Worm (Caenorhabditis elegans) whole organism, mixed stage, embryonic: ENCODE data around the gene C48D1.9.

Experiments
- elt-1 ChIP-seq: sonication (generic microtip); optimal IDR thresholded peaks from 2 replicates; lab custom pipeline; 2017; ENCODE audit warnings: missing genetic modification characterization, mild to moderate bottlenecking, missing compliant biosample characterization, antibody characterized with exemption, moderate library complexity, borderline replicate concordance; ENCODE audit not compliant: insufficient read depth
- ham-2 ChIP-seq: fragments of 200-800 bp; sonication (Bioruptor generic); optimal IDR thresholded peaks from 2 replicates; lab custom pipeline; 2018; ENCODE audit warnings: mild to moderate bottlenecking, missing genetic modification characterization, missing compliant biosample characterization
- lin-13 ChIP-seq: fragments of 150-350 bp; optimal IDR thresholded peaks from 2 replicates; lab custom pipeline; 2014; ENCODE audit warnings: missing biosample characterization, missing genetic modification characterization
- lsy-2 ChIP-seq: fragments of 150-350 bp; optimal IDR thresholded peaks from 2 replicates; lab custom pipeline; 2014; ENCODE audit warnings: missing biosample characterization, missing genetic modification characterization
- nhr-28 ChIP-seq: fragments of 150-350 bp; optimal IDR thresholded peaks from 2 replicates; lab custom pipeline; 2014; ENCODE audit warnings: missing biosample characterization, missing genetic modification characterization
- nhr-76 ChIP-seq: sonication (generic microtip); optimal IDR thresholded peaks from 2 replicates; lab custom pipeline; 2017; ENCODE audit warnings: missing biosample characterization, missing genetic modification characterization
- pha-4 ChIP-seq: fragments of 150-350 bp; optimal IDR thresholded peaks from 2 replicates; lab custom pipeline; 2018; ENCODE audit warnings: missing biosample characterization, missing genetic modification reagents, missing genetic modification characterization
- sem-2 ChIP-seq: fragments of 200-800 bp; sonication (Bioruptor generic); optimal IDR thresholded peaks from 2 replicates; lab custom pipeline; 2018; ENCODE audit warnings: mild to moderate bottlenecking, missing genetic modification characterization, missing compliant biosample characterization
- snpc-4 ChIP-seq: fragments of 150-350 bp; optimal IDR thresholded peaks from 2 replicates; lab custom pipeline; 2014; ENCODE audit warnings: missing biosample characterization, missing genetic modification characterization
- unc-39 ChIP-seq: fragments of 150-350 bp; optimal IDR thresholded peaks from 2 replicates; lab custom pipeline; 2014; ENCODE audit warnings: missing biosample characterization, missing genetic modification characterization
- ztf-11 ChIP-seq: fragments of 150-350 bp; optimal IDR thresholded peaks from 2 replicates; lab custom pipeline; 2014; ENCODE audit warnings: missing biosample characterization, missing genetic modification characterization

DNA sequence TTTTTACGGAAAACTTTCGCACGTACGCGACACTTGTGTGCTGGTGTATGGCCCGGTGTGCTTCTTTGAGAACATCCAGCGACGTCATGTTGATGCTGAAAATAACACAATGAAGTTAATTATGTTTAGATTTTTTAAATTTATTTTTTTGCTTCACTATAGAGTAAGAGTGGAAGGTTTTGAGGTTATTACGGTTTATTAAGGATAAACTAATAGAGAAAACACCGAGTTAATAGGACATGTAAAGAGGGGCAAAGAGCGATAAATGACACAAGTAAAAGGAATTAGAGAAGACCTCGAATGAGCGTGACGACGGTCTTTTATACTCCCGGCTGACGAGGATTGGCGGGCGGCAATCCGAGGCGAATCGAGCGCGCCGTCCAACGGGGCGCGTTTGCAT lies 20.5 kb downstream of the C48D1.9 start, which contains the start of gene F58D2.4:
- TF ChIP-seq unc-39 (tag; lab: Kevin White, UChicago), result no peak
- no peak for TF ChIP-seq sem-2 (GFP tag; lab: Kevin White, UChicago)
- TF ChIP-seq lin-13 (tag; lab: Kevin White, UChicago), result no peak
- TF ChIP-seq ham-2 (GFP tag; lab: Kevin White, UChicago), result no peak
- no peak for TF ChIP-seq pha-4 (tag; lab: Kevin White, UChicago)
- TF ChIP-seq nhr-76, result no peak
- no peak for TF ChIP-seq lsy-2 (tag; lab: Kevin White, UChicago)
- no peak for TF ChIP-seq snpc-4 (tag; lab: Kevin White, UChicago)
- no peak for TF ChIP-seq ztf-11 (tag; lab: Kevin White, UChicago)
- TF ChIP-seq elt-1 (tag; lab: Kevin White, UChicago), result no peak
- no peak for TF ChIP-seq nhr-28
